Fruit fly (Drosophila melanogaster) whole organism: ENCODE results near the gene RNaseX25.

Experiments used
- CG8478 ChIP-seq: fragments of >200 bp; optimal IDR thresholded peaks from 2 replicates; lab custom pipeline; 2018; ENCODE audit warnings: inconsistent platforms
- Dll ChIP-seq: fragments of >200 bp; optimal IDR thresholded peaks from 2 replicates; lab custom pipeline; 2017
- EcR ChIP-seq, 2 experiments: fragments of >200 bp; optimal IDR thresholded peaks; 2 replicates each; lab custom pipeline; 2017; ENCODE audit warnings: missing biosample characterization in 2 of 2, missing genetic modification characterization in 2 of 2, missing genetic modification reagents in 2 of 2
- pan ChIP-seq: fragments of >200 bp; optimal IDR thresholded peaks from 2 replicates; lab custom pipeline; 2017
- psq ChIP-seq: fragments of >200 bp; optimal IDR thresholded peaks from 2 replicates; lab custom pipeline; 2017
- usp ChIP-seq: fragments of >200 bp; optimal IDR thresholded peaks from 2 replicates; lab custom pipeline; 2017; ENCODE audit warnings: missing biosample characterization, missing genetic modification characterization, mixed read lengths

DNA sequence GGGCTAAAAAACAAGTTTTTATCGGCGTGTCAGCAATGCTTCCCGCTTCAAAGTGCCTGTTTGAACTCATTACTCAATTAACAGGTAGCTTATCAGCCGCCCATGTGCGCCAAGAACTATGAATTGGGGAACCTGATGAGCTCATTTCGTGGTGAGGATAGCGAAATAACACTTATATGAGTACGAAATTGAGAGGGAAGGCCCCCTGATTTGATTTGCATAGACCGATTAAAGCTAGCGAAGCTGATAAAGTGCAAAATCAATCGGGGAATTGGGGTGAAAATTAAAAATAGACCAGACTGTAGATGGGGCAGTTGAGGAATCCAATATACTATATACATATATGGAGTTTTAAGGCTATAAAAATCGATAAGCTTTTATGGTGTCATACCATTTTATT lies 36.2 kb upstream of the RNaseX25 start:
- TF ChIP-seq CG8478 (lab: Kevin White, UChicago) (no peak), psq (lab: Kevin White, UChicago) (no peak), usp (GFP tag; lab: Kevin White, UChicago) (no peak), pan (no peak), EcR (GFP tag; optimal IDR thresholded peaks at IDR 0.05; lab: Kevin White, UChicago) (no peak), Dll (lab: Kevin White, UChicago) (no peak)
